Fruit fly (Drosophila melanogaster): Measurements from ENCODE around the gene GstD2.

DNA sequence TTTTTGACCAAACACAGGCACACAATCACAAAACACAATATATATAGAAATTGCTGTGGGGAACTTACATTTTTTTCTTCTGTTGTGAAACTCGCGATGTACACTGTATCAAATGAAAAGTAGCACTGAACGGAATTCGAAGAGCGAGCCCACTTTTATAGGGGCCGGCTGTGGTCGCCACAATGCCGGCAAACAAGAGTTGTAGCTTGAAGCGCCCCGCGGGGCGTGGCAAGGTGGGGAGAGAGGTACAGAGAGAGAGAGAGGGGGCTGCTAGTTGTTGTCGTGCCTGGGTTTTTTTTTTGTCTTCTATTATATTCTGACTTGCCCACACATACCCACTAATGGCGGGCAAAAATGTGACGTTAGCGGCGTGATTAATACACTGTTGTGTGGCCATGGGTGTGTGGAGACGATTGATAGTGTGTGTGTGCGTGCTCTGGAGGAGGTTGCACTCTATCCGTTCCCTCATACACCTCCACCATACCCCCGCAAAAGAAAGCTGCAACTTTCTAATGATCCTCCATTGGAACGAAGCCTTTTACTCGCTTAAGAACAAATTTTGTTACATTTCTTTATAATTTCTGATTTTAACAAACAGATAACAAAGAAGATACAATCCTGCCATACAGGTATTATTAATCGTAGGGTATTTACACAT, 2.5 kb upstream of the GstD2 start, which contains the start of gene GstD1:
- TF ChIP-seq CG13204 (GFP tag; optimal IDR thresholded peaks at IDR 0.05) (no peak), CG14655 (GFP tag; optimal IDR thresholded peaks at IDR 0.05) (peak; percentile 86), CG8159 (tag; optimal IDR thresholded peaks at IDR 0.05) (peak; percentile 47), fd96Ca (GFP tag; IDR thresholded peaks at IDR 0.05) (peak; percentile 89; the same call in 2 of the 3 replicates), CG34367 (tag; optimal IDR thresholded peaks at IDR 0.05) (peak; percentile 17)
